Worm (Caenorhabditis elegans): ENCODE results near the gene F13H10.1.

The F13H10.1 gene

DNA sequence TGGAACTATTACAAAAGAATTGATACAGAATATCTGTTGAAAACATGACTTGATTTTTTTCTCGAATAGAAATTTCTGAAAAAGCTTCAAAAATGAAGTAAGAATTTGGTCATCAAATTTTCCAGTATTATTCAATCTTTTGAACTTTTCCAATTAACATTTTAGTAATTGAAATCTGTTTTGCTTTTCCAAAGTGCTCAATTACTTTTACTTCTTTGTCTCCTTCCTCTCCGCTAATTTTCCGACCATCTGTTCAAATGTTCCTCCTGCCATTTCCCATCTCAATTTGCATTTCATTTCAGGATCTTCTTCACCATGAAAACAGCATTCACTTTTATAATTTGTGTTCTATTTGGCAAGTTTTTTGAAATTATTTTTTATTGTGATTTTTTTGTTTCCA lies 44.5 kb downstream of the F13H10.1 start, which contains the start of gene F36H1.11:
Gene F36H1.11 (plus strand): TSS at position 301 of the 400 bp plus-strand sequence.
- no peak for TF ChIP-seq W03F9.2 (tag; optimal IDR thresholded peaks at IDR 0.05)
- no peak for TF ChIP-seq him-1 (tag; optimal IDR thresholded peaks at IDR 0.05)
- no peak for TF ChIP-seq dao-5 (tag; optimal IDR thresholded peaks at IDR 0.05)

DNA sequence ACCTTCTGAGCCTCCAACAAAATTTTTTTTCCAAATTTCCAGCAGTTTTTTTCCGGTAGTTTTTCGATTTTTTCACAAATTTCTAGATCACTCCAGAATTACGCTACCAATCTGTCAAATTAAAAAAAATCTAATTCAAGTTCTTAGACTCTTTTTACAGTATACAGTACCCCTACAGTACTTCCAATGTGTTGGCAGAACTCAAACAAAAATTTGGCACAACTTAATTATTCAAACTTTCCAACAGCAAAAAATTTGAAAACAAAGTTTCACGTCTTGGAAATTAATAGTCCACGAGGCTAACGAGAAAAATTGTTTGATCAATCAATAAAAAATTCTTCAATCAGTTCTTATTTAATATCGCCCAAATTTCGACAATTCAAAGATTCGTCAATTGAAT lies 45.4 kb downstream of the F13H10.1 start, which contains the start of gene F36H1.3:
Gene F36H1.3 (plus strand): TSS at position 323 of the 400 bp plus-strand sequence.
- TF ChIP-seq W03F9.2 (tag; optimal IDR thresholded peaks at IDR 0.05) (no peak), dao-5 (tag; optimal IDR thresholded peaks at IDR 0.05) (no peak), him-1 (tag; optimal IDR thresholded peaks at IDR 0.05) (no peak)

- TF ChIP-seq him-1 (tag; optimal IDR thresholded peaks at IDR 0.05) (no peak), W03F9.2 (tag; optimal IDR thresholded peaks at IDR 0.05) (no peak), dao-5 (tag; optimal IDR thresholded peaks at IDR 0.05) (no peak)
Observed at ce11 chrIV:11051963-11052362, 47.6 kb downstream of the F13H10.1 start.

DNA sequence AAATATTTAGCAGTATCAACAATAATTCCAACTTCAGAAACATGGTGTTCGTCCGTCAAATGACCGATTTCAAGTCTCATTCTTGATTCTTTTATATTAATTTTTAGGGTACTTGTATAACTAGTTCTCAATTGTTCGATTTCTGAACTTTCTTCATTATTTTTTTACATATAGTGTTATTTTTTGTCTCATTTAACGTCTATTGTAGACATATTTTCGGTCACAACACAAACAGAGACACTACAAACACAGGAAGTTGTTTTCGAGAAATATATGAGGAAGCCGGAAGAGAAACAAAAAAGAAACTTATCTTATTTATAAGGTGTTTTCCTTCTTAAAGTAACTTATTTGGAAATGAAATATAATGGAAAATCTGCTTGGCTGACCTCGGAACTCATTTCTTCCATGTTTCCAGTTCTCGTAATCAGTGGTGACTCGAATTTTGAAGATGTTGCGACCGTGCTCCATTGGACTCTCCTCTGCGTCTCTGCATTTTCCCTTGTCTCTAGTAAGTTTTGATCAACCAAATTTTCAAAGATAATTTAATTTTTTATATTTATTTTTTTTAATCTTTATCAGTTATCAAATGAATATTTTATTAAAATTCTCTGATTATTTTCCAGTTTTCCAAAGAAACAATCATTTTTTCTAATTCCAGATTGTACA lies 49.4 kb downstream of the F13H10.1 start, which contains the start of the genes F36H1.12 and lin-3:
Gene F36H1.12 (minus strand): TSS at position 51 of the 666 bp plus-strand sequence.
Gene lin-3 (plus strand): TSS at position 657 of the 666 bp plus-strand sequence.
- TF ChIP-seq him-1 (tag; optimal IDR thresholded peaks at IDR 0.05) = no peak
- TF ChIP-seq dao-5 (tag; optimal IDR thresholded peaks at IDR 0.05) = no peak
- TF ChIP-seq W03F9.2 (tag; optimal IDR thresholded peaks at IDR 0.05) = no peak

Data from whole organism, L4/young adult.